Worm (Caenorhabditis elegans) whole organism, L4/young adult: ENCODE results near the gene F49C5.10.

ENCODE experiments used
- W03F9.2 ChIP-seq: fragments of 150-350 bp; optimal IDR thresholded peaks from 2 replicates; lab custom pipeline; 2014; ENCODE audit warnings: missing biosample characterization, missing genetic modification characterization
- dao-5 ChIP-seq: sonication (generic microtip); optimal IDR thresholded peaks from 2 replicates; lab custom pipeline; 2016; ENCODE audit warnings: missing genotype, missing genetic modification characterization, moderate library complexity, missing compliant biosample characterization
- him-1 ChIP-seq: sonication (generic microtip); optimal IDR thresholded peaks from 2 replicates; lab custom pipeline; 2016; ENCODE audit warnings: missing genotype, missing genetic modification reagents, missing genetic modification characterization, missing compliant biosample characterization

The F49C5.10 gene

ce11 chrII:12546413-12546812 lies at the start of gene F49C5.10, which contains the start of gene F49C5.5:
F49C5.10 (plus strand) TSS chrII:12546756.
F49C5.5 (minus strand) TSS chrII:12546513.
- TF ChIP-seq W03F9.2 (no peak), him-1 (tag; lab: Kevin White, UChicago) (no peak), dao-5 (no peak)

- TF ChIP-seq W03F9.2, result no peak
- TF ChIP-seq dao-5, result no peak
- no peak for TF ChIP-seq him-1 (tag; lab: Kevin White, UChicago)
These were observed 49.6 kb upstream of the F49C5.10 start, which contains the start of gene T21B4.3 for ce11 chrII:12496981-12497380. T21B4.3 (minus strand) TSS chrII:12497081.

DNA sequence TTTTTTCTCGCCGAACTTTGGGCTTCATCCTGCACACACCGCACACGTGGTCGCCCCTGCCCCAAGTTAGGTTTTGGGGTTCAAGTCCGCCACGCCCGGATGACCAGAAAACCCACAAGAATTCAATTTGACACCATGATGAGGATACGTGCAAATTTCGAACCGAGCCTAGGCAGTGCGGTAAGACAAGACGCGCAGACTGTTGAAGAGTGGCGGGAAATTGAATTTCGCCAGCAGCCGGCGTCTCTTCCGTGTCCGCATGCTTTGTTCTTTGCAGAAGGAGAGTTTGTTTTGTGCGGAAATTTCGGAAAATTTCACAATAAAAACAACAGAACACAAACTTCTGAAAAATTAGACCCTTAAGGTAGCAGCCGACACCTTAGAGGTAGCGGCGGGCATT lies 46.6 kb upstream of the F49C5.10 start:
- no peak for TF ChIP-seq W03F9.2
- no peak for TF ChIP-seq dao-5
- TF ChIP-seq him-1 (tag; lab: Kevin White, UChicago), result no peak

ce11 chrII:12502784-12503183 lies 43.8 kb upstream of the F49C5.10 start, which contains the start of gene ador-1:
ador-1 (minus strand) TSS chrII:12502884.
- no peak for TF ChIP-seq dao-5

DNA sequence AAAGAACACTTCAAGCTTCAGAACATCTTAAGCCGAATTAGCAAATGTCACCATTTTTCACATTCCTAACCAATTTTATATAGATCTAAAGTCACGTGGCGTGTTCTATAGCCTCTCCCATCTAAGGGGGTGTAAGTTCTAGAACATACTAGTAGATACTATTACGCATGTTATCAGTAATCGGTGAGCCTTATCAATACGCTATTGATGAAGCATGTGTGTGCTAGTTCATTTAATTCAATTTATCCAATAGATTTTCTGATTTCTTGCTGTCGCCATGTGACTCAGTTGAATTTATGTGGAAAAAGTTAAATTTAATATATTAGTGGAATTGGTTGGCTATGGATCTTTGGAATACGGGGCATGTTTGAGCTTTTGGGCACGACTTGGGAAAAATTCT lies 40.0 kb upstream of the F49C5.10 start:
- TF ChIP-seq W03F9.2, result no peak
- no peak for TF ChIP-seq dao-5
- TF ChIP-seq him-1 (tag; lab: Kevin White, UChicago), result no peak

ce11 chrII:12507038-12507437 lies 39.5 kb upstream of the F49C5.10 start, which contains the start of gene srh-68:
srh-68 (plus strand) TSS chrII:12507338.
- TF ChIP-seq him-1 (tag; lab: Kevin White, UChicago) (no peak), W03F9.2 (no peak), dao-5 (no peak)

DNA sequence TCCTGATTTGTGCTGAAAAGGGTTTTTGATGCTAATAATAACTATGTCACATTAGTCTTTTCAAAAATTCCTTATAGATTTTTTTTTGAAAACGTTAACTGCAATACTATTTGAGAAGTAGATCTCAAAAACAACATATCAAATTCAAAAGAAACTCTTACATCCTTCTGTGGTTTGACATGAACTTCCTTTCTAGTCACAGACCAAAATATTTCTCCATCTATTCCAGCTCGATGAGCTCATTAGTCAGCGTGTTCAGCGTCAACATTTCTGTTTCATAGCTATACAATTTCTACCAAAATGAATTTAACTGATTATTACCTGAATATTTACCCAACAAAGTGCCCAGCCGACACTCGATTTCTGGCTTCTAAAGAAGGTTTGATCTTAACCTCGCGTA lies 37.9 kb upstream of the F49C5.10 start, which contains the start of gene srh-67:
srh-67 (plus strand) TSS at position 301 of the 400 bp plus-strand sequence.
- TF ChIP-seq W03F9.2 (no peak), him-1 (tag; lab: Kevin White, UChicago) (no peak), dao-5 (no peak)

DNA sequence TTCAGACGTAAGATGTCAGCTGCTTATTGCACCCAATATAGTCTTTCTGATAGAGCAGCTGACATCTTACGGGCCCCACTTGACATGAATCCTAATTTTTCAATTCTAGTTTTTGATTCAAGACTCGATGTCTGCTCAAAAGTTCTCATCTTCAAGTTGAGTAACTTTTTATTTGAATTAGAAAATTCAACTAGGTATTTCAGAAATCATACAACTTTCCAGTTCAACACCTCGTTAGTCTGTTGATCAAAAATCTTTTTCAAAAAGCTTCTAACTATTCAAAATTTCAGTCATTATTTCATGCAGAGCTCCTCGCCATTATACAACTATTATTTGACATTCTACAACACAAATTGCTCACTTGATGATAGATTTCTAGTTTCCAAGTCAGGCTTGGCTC lies 34.7 kb upstream of the F49C5.10 start, which contains the start of gene srh-73:
srh-73 (plus strand) TSS at position 301 of the 400 bp plus-strand sequence.
- TF ChIP-seq him-1 (tag; lab: Kevin White, UChicago) (no peak), dao-5 (no peak), W03F9.2 (no peak)

DNA sequence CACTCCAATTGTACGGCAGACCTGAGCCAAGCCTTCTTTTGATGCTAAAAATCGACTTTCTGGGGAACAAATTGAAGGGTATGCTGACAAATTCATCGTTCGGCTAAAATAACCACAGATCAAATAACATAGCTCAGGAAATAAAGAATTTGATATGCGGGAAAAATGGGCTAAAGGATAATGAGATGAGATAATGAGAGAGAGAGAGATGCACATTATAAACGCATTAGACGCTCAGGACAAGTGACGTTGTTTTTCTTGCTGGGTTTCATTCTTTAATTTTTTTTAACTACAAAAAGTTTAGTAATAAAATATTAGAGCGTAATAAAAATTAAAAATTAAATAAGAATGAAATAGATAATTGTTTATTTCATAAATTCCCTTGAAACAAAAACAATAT lies 31.9 kb upstream of the F49C5.10 start, which contains the start of gene srh-69:
srh-69 (minus strand) TSS at position 101 of the 400 bp plus-strand sequence.
- no peak for TF ChIP-seq him-1 (tag; lab: Kevin White, UChicago)
- TF ChIP-seq W03F9.2, result no peak
- TF ChIP-seq dao-5, result no peak

DNA sequence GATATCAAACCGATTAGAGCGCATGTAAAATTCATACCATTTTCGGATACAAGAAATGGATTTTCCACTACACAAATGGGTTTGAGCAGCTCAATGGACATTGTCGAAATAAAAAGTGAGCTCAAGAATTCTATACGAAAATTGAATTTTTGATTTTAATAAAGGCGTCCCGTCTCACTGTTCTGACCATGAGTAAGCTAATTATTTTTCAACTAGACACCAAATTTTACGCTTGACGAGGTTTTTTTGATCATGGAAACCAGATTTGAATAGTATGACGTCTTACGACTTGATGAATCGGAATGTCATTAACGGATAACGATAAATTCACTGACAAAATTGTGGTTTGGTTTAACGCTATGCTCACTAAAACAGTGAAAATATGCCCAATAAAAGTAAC lies 30.2 kb upstream of the F49C5.10 start, which contains the start of gene srh-61:
srh-61 (minus strand) TSS at position 101 of the 400 bp plus-strand sequence.
- TF ChIP-seq him-1 (tag; lab: Kevin White, UChicago), result no peak
- TF ChIP-seq dao-5, result no peak
- no peak for TF ChIP-seq W03F9.2

DNA sequence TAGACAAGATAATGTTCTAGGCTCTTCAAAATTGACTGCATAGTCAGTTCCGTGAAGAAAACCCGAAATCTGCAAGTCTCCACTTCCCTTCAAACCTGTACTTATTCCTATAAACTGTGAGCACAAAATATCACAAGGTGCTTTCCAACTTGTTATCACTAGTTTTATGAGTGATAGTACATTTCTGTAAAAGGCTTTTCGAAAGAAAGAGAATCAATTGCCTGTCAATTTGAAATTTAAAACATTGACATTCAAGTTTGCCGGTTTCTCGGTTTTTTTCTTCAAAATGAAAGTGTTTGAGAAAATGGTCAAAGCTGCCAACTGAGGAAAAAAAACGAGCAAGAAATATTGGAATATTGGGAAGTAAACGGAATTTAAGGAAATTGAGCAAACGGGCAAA lies 28.5 kb upstream of the F49C5.10 start:
- TF ChIP-seq him-1 (tag; lab: Kevin White, UChicago) (no peak), W03F9.2 (no peak), dao-5 (no peak)

DNA sequence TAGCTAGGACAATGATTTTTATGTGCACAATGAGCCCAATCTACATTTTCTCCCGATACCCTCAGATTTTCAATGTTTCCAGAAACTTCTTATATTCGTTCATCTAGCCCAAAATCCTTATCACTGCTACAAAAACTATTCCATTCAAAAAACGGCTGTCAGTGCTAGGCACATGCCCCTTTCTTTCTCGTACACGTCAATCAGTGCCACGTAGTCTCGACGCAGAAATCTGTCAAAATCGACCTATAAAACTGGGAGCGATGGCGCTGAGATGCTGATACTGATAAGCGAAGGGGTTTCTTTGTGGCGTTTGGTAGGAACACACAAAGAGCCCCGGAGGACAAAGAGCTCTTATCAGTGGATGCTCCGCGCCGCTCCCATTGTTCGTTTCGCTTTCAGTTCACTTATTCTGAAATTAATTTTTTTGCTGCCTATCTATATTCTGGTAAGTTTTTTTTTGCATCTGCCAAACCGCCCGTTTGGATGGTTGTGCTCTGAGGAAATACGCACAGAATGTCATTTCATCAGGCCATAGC lies 27.7 kb upstream of the F49C5.10 start, which contains the start of gene srh-70:
srh-70 (minus strand) TSS at position 51 of the 536 bp plus-strand sequence.
- TF ChIP-seq him-1 (tag; lab: Kevin White, UChicago) (no peak), W03F9.2 (no peak), dao-5 (no peak)

DNA sequence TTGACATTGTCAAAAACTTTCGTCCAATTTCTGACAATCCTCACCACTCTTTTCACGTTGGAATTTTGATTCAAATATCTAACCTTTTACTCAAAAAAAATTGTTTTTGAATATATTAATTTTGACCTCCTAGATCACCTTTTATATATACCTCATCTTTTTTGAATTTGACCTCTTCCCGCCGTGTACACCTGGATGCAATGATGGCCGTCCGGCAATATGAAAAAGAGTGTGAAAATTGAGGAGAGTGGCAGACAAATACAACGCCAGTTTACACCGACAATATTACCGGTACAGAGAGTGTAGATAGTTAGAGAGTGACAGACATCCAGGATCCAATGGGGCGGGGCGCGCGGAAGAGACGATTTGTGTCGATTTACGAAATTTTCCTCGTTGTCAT lies 26.9 kb upstream of the F49C5.10 start, which contains the start of gene ceh-99:
ceh-99 (plus strand) TSS at position 366 of the 400 bp plus-strand sequence.
- TF ChIP-seq dao-5, result no peak
- no peak for TF ChIP-seq W03F9.2
- no peak for TF ChIP-seq him-1 (tag; lab: Kevin White, UChicago)

DNA sequence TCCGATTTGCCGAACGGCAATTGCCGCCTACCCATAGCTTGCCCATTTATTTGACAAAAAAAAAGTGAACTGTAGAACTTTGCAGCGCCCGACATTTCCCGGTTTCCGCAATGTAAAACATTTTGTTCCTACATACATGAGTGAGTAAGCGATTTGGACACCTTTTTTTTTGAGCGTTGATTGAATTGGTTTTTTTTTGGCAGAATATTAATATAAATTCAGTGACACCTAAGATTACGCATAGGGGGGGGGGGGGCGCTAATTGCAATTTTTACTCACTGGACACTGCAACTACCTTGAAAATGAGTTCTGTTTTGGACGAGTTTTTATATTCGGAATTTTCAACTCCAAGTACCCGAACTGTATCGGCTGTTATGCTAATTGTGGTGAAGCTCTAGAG lies 21.0 kb upstream of the F49C5.10 start, which contains the start of gene srx-118:
srx-118 (plus strand) TSS at position 301 of the 400 bp plus-strand sequence.
- TF ChIP-seq dao-5, result no peak
- no peak for TF ChIP-seq him-1 (tag; lab: Kevin White, UChicago)
- no peak for TF ChIP-seq W03F9.2

DNA sequence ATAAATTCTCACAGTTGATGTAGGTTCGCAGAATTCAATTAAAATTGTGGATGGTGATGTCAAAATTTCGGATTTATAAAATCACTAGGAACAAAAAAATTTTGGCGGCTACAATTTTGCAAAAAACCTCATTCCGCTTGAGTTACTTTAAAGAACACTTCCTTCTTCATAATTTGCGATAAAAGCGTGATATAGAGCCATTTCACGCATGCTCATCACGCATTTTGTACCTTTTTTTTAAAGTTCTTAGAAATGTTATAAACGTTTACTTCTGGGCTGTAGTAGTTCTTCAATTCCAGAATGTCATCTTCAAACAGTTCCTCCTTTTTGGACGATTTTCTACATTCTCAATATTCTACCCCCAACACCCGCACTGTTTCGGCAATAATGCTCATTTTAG lies 18.6 kb upstream of the F49C5.10 start, which contains the start of gene srx-119:
srx-119 (plus strand) TSS at position 301 of the 400 bp plus-strand sequence.
- TF ChIP-seq him-1 (tag; lab: Kevin White, UChicago) (no peak), W03F9.2 (no peak)
